Fruit fly (Drosophila melanogaster) whole organism, adult: ENCODE results near the gene mei-218.

Source experiments
- CG11617 ChIP-seq: fragments of 200-800 bp; sonication (Bioruptor generic); optimal IDR thresholded peaks from 2 replicates; lab custom pipeline; 2017; ENCODE audit warnings: mild to moderate bottlenecking, missing biosample characterization, missing genetic modification reagents, missing genetic modification characterization
- CG12768 ChIP-seq: fragments of 200-800 bp; sonication (Bioruptor generic); optimal IDR thresholded peaks from 2 replicates; lab custom pipeline; 2017; ENCODE audit warnings: missing biosample characterization, missing genetic modification characterization, mild to moderate bottlenecking, moderate library complexity, missing genetic modification reagents
- CG14711 ChIP-seq: fragments of 200-800 bp; sonication (Bioruptor generic); optimal IDR thresholded peaks from 2 replicates; lab custom pipeline; 2018; ENCODE audit warnings: missing biosample characterization, mild to moderate bottlenecking, missing genetic modification characterization, moderate library complexity
- CG1620 ChIP-seq: fragments of 200-800 bp; sonication (Bioruptor generic); optimal IDR thresholded peaks from 2 replicates; lab custom pipeline; 2016; ENCODE audit warnings: missing biosample characterization, missing genetic modification characterization
- CG33017 ChIP-seq: fragments of 200-800 bp; sonication (Bioruptor generic); optimal IDR thresholded peaks from 2 replicates; lab custom pipeline; 2018; ENCODE audit warnings: missing biosample characterization, mild to moderate bottlenecking, missing genetic modification characterization, moderate library complexity
- CG5204 ChIP-seq: fragments of 200-800 bp; sonication (Bioruptor generic); optimal IDR thresholded peaks from 2 replicates; lab custom pipeline; 2016; ENCODE audit warnings: missing biosample characterization, missing genetic modification characterization
- CG7045 ChIP-seq: fragments of 200-800 bp; sonication (Bioruptor generic); optimal IDR thresholded peaks from 2 replicates; lab custom pipeline; 2017; ENCODE audit warnings: missing biosample characterization, mild to moderate bottlenecking, missing genetic modification characterization
- CG7101 ChIP-seq: fragments of 200-800 bp; sonication (Bioruptor generic); optimal IDR thresholded peaks from 2 replicates; lab custom pipeline; 2018; ENCODE audit warnings: missing biosample characterization, mild to moderate bottlenecking, missing genetic modification characterization, moderate library complexity
- Clk ChIP-seq: fragments of 200-800 bp; sonication (Bioruptor generic); optimal IDR thresholded peaks from 2 replicates; lab custom pipeline; 2017; ENCODE audit warnings: missing biosample characterization, missing genetic modification characterization
- Crg-1 ChIP-seq: fragments of 200-800 bp; sonication (Bioruptor generic); optimal IDR thresholded peaks from 2 replicates; lab custom pipeline; 2016; ENCODE audit warnings: missing biosample characterization, missing genetic modification characterization
- Hr96 ChIP-seq: fragments of 200-800 bp; sonication (Bioruptor generic); optimal IDR thresholded peaks from 2 replicates; lab custom pipeline; 2016; ENCODE audit warnings: missing biosample characterization, missing genetic modification characterization
- Mnt ChIP-seq: fragments of 200-800 bp; sonication (Bioruptor generic); optimal IDR thresholded peaks from 2 replicates; lab custom pipeline; 2016; ENCODE audit warnings: missing biosample characterization, mild to moderate bottlenecking, missing genetic modification characterization
- bab1 ChIP-seq: fragments of 200-800 bp; sonication (Bioruptor generic); optimal IDR thresholded peaks from 3 replicates; lab custom pipeline; 2019; ENCODE audit warnings: missing biosample characterization, mild to moderate bottlenecking, missing genetic modification characterization, moderate library complexity
- cic ChIP-seq: fragments of 200-800 bp; sonication (Bioruptor generic); optimal IDR thresholded peaks from 2 replicates; lab custom pipeline; 2017; ENCODE audit warnings: missing biosample characterization, mild to moderate bottlenecking, missing genetic modification characterization, moderate library complexity
- cnc ChIP-seq, 2 experiments: fragments of >200 bp; optimal IDR thresholded peaks; 2 replicates each; lab custom pipeline; 2017
- kay ChIP-seq: fragments of 200-800 bp; sonication (Bioruptor generic); peaks from one replicate; lab custom pipeline; 2016; ENCODE audit warnings: missing biosample characterization, missing genetic modification characterization, borderline replicate concordance
- ovo ChIP-seq: fragments of 200-800 bp; sonication (Bioruptor generic); optimal IDR thresholded peaks from 2 replicates; lab custom pipeline; 2016; ENCODE audit warnings: missing biosample characterization, missing genetic modification characterization
- pad ChIP-seq: fragments of 200-800 bp; sonication (Bioruptor generic); optimal IDR thresholded peaks from 3 replicates; lab custom pipeline; 2017; ENCODE audit warnings: missing biosample characterization, missing genetic modification characterization, mild to moderate bottlenecking, moderate library complexity, missing genetic modification reagents
- tj ChIP-seq: fragments of 200-800 bp; sonication (Bioruptor generic); optimal IDR thresholded peaks from 3 replicates; lab custom pipeline; 2017; ENCODE audit warnings: missing biosample characterization, mild to moderate bottlenecking, missing genetic modification characterization, moderate library complexity
- toe ChIP-seq: fragments of 200-800 bp; sonication (Bioruptor generic); optimal IDR thresholded peaks from 2 replicates; lab custom pipeline; 2016; ENCODE audit warnings: missing biosample characterization, missing genetic modification characterization

Gene mei-218

dm6 chrX:17146529-17146928 lies 3.7 kb upstream of the mei-218 start:
- TF ChIP-seq CG12768 (no peak), CG1620 (GFP tag; lab: Kevin White, UChicago) (no peak), bab1 (GFP tag; lab: Kevin White, UChicago) (no peak), toe (GFP tag; lab: Kevin White, UChicago) (no peak), CG7045 (GFP tag; lab: Kevin White, UChicago) (no peak), Hr96 (GFP tag; lab: Kevin White, UChicago) (no peak), CG5204 (GFP tag; lab: Kevin White, UChicago) (no peak), pad (GFP tag; lab: Kevin White, UChicago) (no peak), Mnt (GFP tag; lab: Kevin White, UChicago) (no peak), Clk (GFP tag; lab: Kevin White, UChicago) (no peak), cic (no peak), Crg-1 (no peak)

- TF ChIP-seq cic (no peak), kay (GFP tag; lab: Kevin White, UChicago) (no peak), toe (GFP tag; lab: Kevin White, UChicago) (no peak), cnc (optimal IDR thresholded peaks at IDR 0.05; lab: Kevin White, UChicago) (no peak), CG33017 (tag; lab: Kevin White, UChicago) (no peak), Clk (GFP tag; lab: Kevin White, UChicago) (no peak), tj (GFP tag; lab: Kevin White, UChicago) (no peak), CG5204 (GFP tag; lab: Kevin White, UChicago) (no peak), Hr96 (GFP tag; lab: Kevin White, UChicago) (no peak), Crg-1 (no peak), CG7045 (GFP tag; lab: Kevin White, UChicago) (no peak), bab1 (GFP tag; lab: Kevin White, UChicago) (no peak), CG14711 (tag; lab: Kevin White, UChicago) (no peak), CG7101 (tag; lab: Kevin White, UChicago) (no peak), CG11617 (no peak), Mnt (GFP tag; lab: Kevin White, UChicago) (no peak), ovo (no peak), CG1620 (GFP tag; lab: Kevin White, UChicago) (no peak), pad (GFP tag; lab: Kevin White, UChicago) (no peak), CG12768 (no peak)
These were observed 10.1 kb downstream of the mei-218 start for dm6 chrX:17132685-17133084.

- TF ChIP-seq ovo (peak; percentile 25), bab1 (GFP tag; lab: Kevin White, UChicago) (peak; percentile 77), CG11617 (peak; percentile 83), CG1620 (GFP tag; lab: Kevin White, UChicago) (no peak), kay (GFP tag; lab: Kevin White, UChicago) (no peak), cic (peak; percentile 14), toe (GFP tag; lab: Kevin White, UChicago) (no peak), Mnt (GFP tag; lab: Kevin White, UChicago) (peak; percentile 1), tj (GFP tag; lab: Kevin White, UChicago) (peak; percentile 52), Clk (GFP tag; lab: Kevin White, UChicago) (no peak), pad (GFP tag; lab: Kevin White, UChicago) (peak; percentile 43), Crg-1 (peak; percentile 12), CG12768 (no peak), CG5204 (GFP tag; lab: Kevin White, UChicago) (no peak), CG33017 (tag; lab: Kevin White, UChicago) (peak; percentile 79), Hr96 (GFP tag; lab: Kevin White, UChicago) (no peak), CG7045 (GFP tag; lab: Kevin White, UChicago) (no peak), CG14711 (tag; lab: Kevin White, UChicago) (peak; percentile 74), cnc (optimal IDR thresholded peaks at IDR 0.05; lab: Kevin White, UChicago) (no peak), CG7101 (tag; lab: Kevin White, UChicago) (peak; percentile 84)
These were observed 12.9 kb downstream of the mei-218 start for dm6 chrX:17129733-17130466.

dm6 chrX:17125017-17125821 lies 17.6 kb downstream of the mei-218 start:
- TF ChIP-seq Mnt (GFP tag; lab: Kevin White, UChicago) (no peak), tj (GFP tag; lab: Kevin White, UChicago) (no peak), kay (GFP tag; lab: Kevin White, UChicago) (no peak), toe (GFP tag; lab: Kevin White, UChicago) (no peak), Clk (GFP tag; lab: Kevin White, UChicago) (no peak), cnc (optimal IDR thresholded peaks at IDR 0.05; lab: Kevin White, UChicago) (no peak), cic (no peak), CG5204 (GFP tag; lab: Kevin White, UChicago) (no peak), CG7101 (tag; lab: Kevin White, UChicago) (no peak), CG14711 (tag; lab: Kevin White, UChicago) (peak; percentile 58), pad (GFP tag; lab: Kevin White, UChicago) (peak; percentile 81), CG33017 (tag; lab: Kevin White, UChicago) (no peak), bab1 (GFP tag; lab: Kevin White, UChicago) (peak; percentile 39), ovo (peak; percentile 76)
